Fruit fly (Drosophila melanogaster) whole organism, wandering third instar larva: ENCODE results near the gene CG7272.

ENCODE experiments used
- Abd-B ChIP-seq: fragments of >200 bp; optimal IDR thresholded peaks from 2 replicates; lab custom pipeline; 2017; ENCODE audit warnings: missing biosample characterization, missing genetic modification characterization
- CG32264 ChIP-seq: fragments of 200-800 bp; sonication (Bioruptor generic); optimal IDR thresholded peaks from 2 replicates; lab custom pipeline; 2016; ENCODE audit warnings: missing biosample characterization, missing genetic modification characterization
- CrebA ChIP-seq: fragments of 200-800 bp; sonication (Bioruptor generic); optimal IDR thresholded peaks from 2 replicates; lab custom pipeline; 2016; ENCODE audit warnings: missing biosample characterization, mild to moderate bottlenecking, missing genetic modification characterization, borderline replicate concordance
- Dfd ChIP-seq: fragments of >200 bp; optimal IDR thresholded peaks from 2 replicates; lab custom pipeline; 2017; ENCODE audit warnings: missing biosample characterization, missing genetic modification characterization
- Dif ChIP-seq: fragments of 200-275, 200-300 bp; sonication (Bioruptor generic); optimal IDR thresholded peaks from 2 replicates; lab custom pipeline; 2018; ENCODE audit warnings: missing biosample characterization, missing genetic modification characterization; ENCODE audit not compliant: partially characterized antibody
- GATAd ChIP-seq: sonication (Bioruptor generic); optimal IDR thresholded peaks from 2 replicates; lab custom pipeline; 2016; ENCODE audit warnings: missing biosample characterization, missing genetic modification characterization
- HLH106 ChIP-seq: fragments of 200-800 bp; optimal IDR thresholded peaks from 3 replicates; lab custom pipeline; 2019; ENCODE audit warnings: missing biosample characterization, mild to moderate bottlenecking, missing genetic modification characterization, moderate library complexity
- Hr83 ChIP-seq: fragments of 200-300 bp; sonication (Bioruptor generic); optimal IDR thresholded peaks from 2 replicates; lab custom pipeline; 2016; ENCODE audit warnings: missing biosample characterization, mild to moderate bottlenecking, missing genetic modification characterization, moderate library complexity; ENCODE audit not compliant: poor library complexity, severe bottlenecking
- Myc ChIP-seq: fragments of >200 bp; optimal IDR thresholded peaks from 2 replicates; lab custom pipeline; 2017
- OdsH ChIP-seq: fragments of 200-800 bp; sonication (Bioruptor generic); optimal IDR thresholded peaks from 2 replicates; lab custom pipeline; 2016; ENCODE audit warnings: missing biosample characterization, mild to moderate bottlenecking, missing genetic modification characterization
- Rel ChIP-seq, 2 experiments: fragments of 200-800 bp; sonication (Bioruptor generic) in 1 of 2; optimal IDR thresholded peaks; 2 replicates in 1 of 2; 3 replicates in 1 of 2; lab custom pipeline; 2016 to 2019; ENCODE audit warnings: mild to moderate bottlenecking in 2 of 2, missing biosample characterization in 2 of 2, missing genetic modification characterization in 2 of 2, moderate library complexity in 1 of 2
- Sp1 ChIP-seq: fragments of 200-800 bp; sonication (Bioruptor generic); optimal IDR thresholded peaks from 3 replicates; lab custom pipeline; 2019; ENCODE audit warnings: missing biosample characterization, mild to moderate bottlenecking, missing genetic modification characterization, moderate library complexity
- brk ChIP-seq: fragments of 200-800 bp; sonication (Bioruptor generic); optimal IDR thresholded peaks from 2 replicates; lab custom pipeline; 2016; ENCODE audit warnings: missing biosample characterization, mild to moderate bottlenecking, missing genetic modification characterization
- dl ChIP-seq, 2 experiments: fragments of 175-275, 200-275 bp in 1 of 2; fragments of 200-275 bp in 1 of 2; sonication (Bioruptor generic); optimal IDR thresholded peaks; lab custom pipeline; 2018; ENCODE audit warnings: mild to moderate bottlenecking in 2 of 2, missing biosample characterization in 2 of 2, missing genetic modification characterization in 2 of 2, moderate library complexity in 2 of 2; ENCODE audit not compliant: partially characterized antibody in 2 of 2, insufficient read depth in 1 of 2
- dmrt93B ChIP-seq: fragments of 200-800 bp; sonication (Bioruptor generic); optimal IDR thresholded peaks from 2 replicates; lab custom pipeline; 2018; ENCODE audit warnings: missing biosample characterization, mild to moderate bottlenecking, missing genetic modification characterization
- ey ChIP-seq: fragments of 200-800 bp; sonication (Bioruptor generic); optimal IDR thresholded peaks from 2 replicates; lab custom pipeline; 2016; ENCODE audit warnings: missing biosample characterization, missing genetic modification characterization
- fru ChIP-seq: fragments of 200-800 bp; sonication (Bioruptor generic); optimal IDR thresholded peaks from 3 replicates; lab custom pipeline; 2016; ENCODE audit warnings: missing biosample characterization, mild to moderate bottlenecking, missing genetic modification characterization
- h ChIP-seq: fragments of 200-800 bp; sonication (Bioruptor generic); optimal IDR thresholded peaks from 3 replicates; lab custom pipeline; 2016; ENCODE audit warnings: missing biosample characterization, mild to moderate bottlenecking, missing genetic modification characterization
- lola ChIP-seq: fragments of >200 bp; optimal IDR thresholded peaks from 2 replicates; lab custom pipeline; 2017; ENCODE audit warnings: missing biosample characterization, missing genetic modification characterization
- pan ChIP-seq: fragments of >200 bp; optimal IDR thresholded peaks from 2 replicates; lab custom pipeline; 2017
- psq ChIP-seq: fragments of 200-800 bp; sonication (Bioruptor generic); optimal IDR thresholded peaks from 3 replicates; lab custom pipeline; 2017; ENCODE audit warnings: missing biosample characterization, mild to moderate bottlenecking, missing genetic modification characterization, moderate library complexity
- rgr ChIP-seq: fragments of 200-800 bp; sonication (Bioruptor generic); optimal IDR thresholded peaks from 3 replicates; lab custom pipeline; 2016; ENCODE audit warnings: missing biosample characterization, mild to moderate bottlenecking, missing genetic modification characterization
- sage ChIP-seq: fragments of 200-800 bp; sonication (Bioruptor generic); optimal IDR thresholded peaks from 2 replicates; lab custom pipeline; 2016; ENCODE audit warnings: missing biosample characterization, mild to moderate bottlenecking, missing genetic modification characterization
- sv ChIP-seq: fragments of 200-800 bp; sonication (Bioruptor generic); optimal IDR thresholded peaks from 3 replicates; lab custom pipeline; 2016; ENCODE audit warnings: missing biosample characterization, missing genetic modification characterization
- usp ChIP-seq: fragments of >200 bp; optimal IDR thresholded peaks from 2 replicates; lab custom pipeline; 2017; ENCODE audit warnings: missing biosample characterization, missing genetic modification characterization
- woc ChIP-seq: sonication (Bioruptor generic); optimal IDR thresholded peaks from 2 replicates; lab custom pipeline; 2016; ENCODE audit warnings: missing biosample characterization, mild to moderate bottlenecking, missing genetic modification characterization

CG7272 gene

dm6 chr3L:15498745-15499144 lies 2.0 kb upstream of the CG7272 start, which contains the start of gene CG7275:
CG7275 (plus strand) TSS chr3L:15498959.
- TF ChIP-seq fru (GFP tag; lab: Kevin White, UChicago), result no peak
- no peak for TF ChIP-seq HLH106 (tag; lab: Kevin White, UChicago)
- TF ChIP-seq OdsH, result no peak
- TF ChIP-seq psq (GFP tag; lab: Kevin White, UChicago), result no peak
- peak; percentile 22 for TF ChIP-seq brk (GFP tag; lab: Kevin White, UChicago)
- no peak for TF ChIP-seq CrebA (GFP tag; lab: Kevin White, UChicago)
- TF ChIP-seq dl (GFP tag; optimal IDR thresholded peaks at IDR 0.05; lab: Kevin White, UChicago; ENCODE audit: insufficient read depth in 1 of 2, partially characterized antibody in 2 of 2), result no peak
- no peak for TF ChIP-seq Dif (GFP tag; lab: Kevin White, UChicago)
- TF ChIP-seq GATAd, result no peak
- no peak for TF ChIP-seq CG32264
- peak; percentile 28 for TF ChIP-seq Myc (lab: Kevin White, UChicago)
- TF ChIP-seq lola (GFP tag; lab: Kevin White, UChicago), result no peak
- TF ChIP-seq rgr (GFP tag; lab: Kevin White, UChicago), result peak; percentile 44
- no peak for TF ChIP-seq Rel (GFP tag; optimal IDR thresholded peaks at IDR 0.05; lab: Kevin White, UChicago)
- no peak for TF ChIP-seq Rel (tag; optimal IDR thresholded peaks at IDR 0.05; lab: Kevin White, UChicago)
- TF ChIP-seq sv (GFP tag; lab: Kevin White, UChicago), result no peak
- TF ChIP-seq woc (GFP tag; lab: Kevin White, UChicago), result no peak
- TF ChIP-seq pan (lab: Kevin White, UChicago), result no peak

- TF ChIP-seq rgr (GFP tag; lab: Kevin White, UChicago) (no peak), woc (GFP tag; lab: Kevin White, UChicago) (peak; percentile 32), ey (no peak)
These were observed 871 bp downstream of the CG7272 start for dm6 chr3L:15501646-15501972.

- no peak for TF ChIP-seq Rel (GFP tag; optimal IDR thresholded peaks at IDR 0.05; lab: Kevin White, UChicago)
- no peak for TF ChIP-seq Rel (tag; optimal IDR thresholded peaks at IDR 0.05; lab: Kevin White, UChicago)
- TF ChIP-seq Dfd (GFP tag; lab: Kevin White, UChicago), result no peak
- TF ChIP-seq brk (GFP tag; lab: Kevin White, UChicago), result no peak
- no peak for TF ChIP-seq Dif (GFP tag; lab: Kevin White, UChicago)
- TF ChIP-seq Sp1 (GFP tag; lab: Kevin White, UChicago), result no peak
- TF ChIP-seq GATAd, result no peak
- no peak for TF ChIP-seq usp (GFP tag; lab: Kevin White, UChicago)
- no peak for TF ChIP-seq OdsH
- TF ChIP-seq psq (GFP tag; lab: Kevin White, UChicago), result no peak
- TF ChIP-seq, all 38 proteins: peak for 0
These were observed 1.5 kb downstream of the CG7272 start for dm6 chr3L:15502256-15502655.

dm6 chr3L:15504687-15505086 lies 3.9 kb downstream of the CG7272 start, which contains the start of gene CG7857:
CG7857 (minus strand) TSS chr3L:15504894.
- TF ChIP-seq Rel (GFP tag; optimal IDR thresholded peaks at IDR 0.05; lab: Kevin White, UChicago) (no peak), Rel (tag; optimal IDR thresholded peaks at IDR 0.05; lab: Kevin White, UChicago) (peak; percentile 29), Myc (lab: Kevin White, UChicago) (no peak), woc (GFP tag; lab: Kevin White, UChicago) (no peak), lola (GFP tag; lab: Kevin White, UChicago) (no peak), h (GFP tag; lab: Kevin White, UChicago) (no peak), brk (GFP tag; lab: Kevin White, UChicago) (no peak), HLH106 (tag; lab: Kevin White, UChicago) (no peak), Abd-B (GFP tag; lab: Kevin White, UChicago) (no peak), sage (GFP tag; lab: Kevin White, UChicago) (peak; percentile 14), rgr (GFP tag; lab: Kevin White, UChicago) (no peak), OdsH (no peak), Hr83 (GFP tag; lab: Kevin White, UChicago) (no peak), CG32264 (no peak)

dm6 chr3L:15506174-15506926 lies 5.6 kb downstream of the CG7272 start:
- TF ChIP-seq dmrt93B, result no peak
- TF ChIP-seq sage (GFP tag; lab: Kevin White, UChicago), result peak; percentile 2
